Fruit fly (Drosophila melanogaster) whole organism, embryonic: ENCODE results near the gene cysu.

Experiments
- Ada2b ChIP-seq: fragments of 200-800 bp; sonication (Bioruptor generic); IDR thresholded peaks from 2 replicates; pipeline ENCODE4 v1.3.6; 2022; ENCODE audit warnings: missing biosample characterization, missing genetic modification characterization
- Antp ChIP-seq: fragments of 200-800 bp; sonication (Bioruptor generic); optimal IDR thresholded peaks from 3 replicates; lab custom pipeline; 2016; ENCODE audit warnings: missing biosample characterization, missing genetic modification characterization
- Atf3 ChIP-seq: fragments of 200-800 bp; sonication (Bioruptor generic); optimal IDR thresholded peaks from 3 replicates; lab custom pipeline; 2016; ENCODE audit warnings: missing biosample characterization, missing genetic modification characterization
- CG13775 ChIP-seq: fragments of 200-800 bp; sonication (Bioruptor generic); optimal IDR thresholded peaks from 3 replicates; lab custom pipeline; 2017; ENCODE audit warnings: missing biosample characterization, mild to moderate bottlenecking, missing genetic modification characterization
- CG16813 ChIP-seq: fragments of 200-800 bp; sonication (Bioruptor generic); IDR thresholded peaks from 3 replicates; pipeline ENCODE4 v1.3.6; 2022; ENCODE audit warnings: missing biosample characterization, missing genetic modification characterization; ENCODE audit not compliant: partially characterized antibody
- CG18476 ChIP-seq: fragments of 200-800 bp; sonication (Bioruptor generic); optimal IDR thresholded peaks from 2 replicates; lab custom pipeline; 2016; ENCODE audit warnings: missing biosample characterization, mild to moderate bottlenecking, missing genetic modification characterization
- CG18599 ChIP-seq: fragments of 200-800 bp; sonication (Bioruptor generic); optimal IDR thresholded peaks from 3 replicates; lab custom pipeline; 2017; ENCODE audit warnings: missing biosample characterization, missing genetic modification characterization, mild to moderate bottlenecking, moderate library complexity, missing genetic modification reagents
- CG2116 ChIP-seq: fragments of 200-800 bp; sonication (Bioruptor generic); optimal IDR thresholded peaks from 3 replicates; lab custom pipeline; 2018; ENCODE audit warnings: missing biosample characterization, mild to moderate bottlenecking, missing genetic modification characterization
- CG30020 ChIP-seq: fragments of 200-800 bp; optimal IDR thresholded peaks from 2 replicates; lab custom pipeline; 2019; ENCODE audit warnings: missing biosample characterization, mild to moderate bottlenecking, missing genetic modification characterization, moderate library complexity
- CG31365 ChIP-seq: fragments of 200-800 bp; sonication (Bioruptor generic); optimal IDR thresholded peaks from 2 replicates; lab custom pipeline; 2018; ENCODE audit warnings: missing biosample characterization, mild to moderate bottlenecking, missing genetic modification characterization
- CG3281 ChIP-seq: fragments of 200-800 bp; sonication (Bioruptor generic); optimal IDR thresholded peaks from 3 replicates; lab custom pipeline; 2017; ENCODE audit warnings: missing biosample characterization, mild to moderate bottlenecking, missing genetic modification characterization
- CG3838 ChIP-seq: fragments of 200-800 bp; sonication (Bioruptor generic); optimal IDR thresholded peaks from 3 replicates; lab custom pipeline; 2016; ENCODE audit warnings: missing biosample characterization, missing genetic modification characterization
- CG4282 ChIP-seq: fragments of 200-800 bp; sonication (Bioruptor generic); optimal IDR thresholded peaks from 2 replicates; lab custom pipeline; 2016; ENCODE audit warnings: missing biosample characterization, missing genetic modification characterization
- CG4328 ChIP-seq: fragments of 200-800 bp; sonication (Bioruptor generic); optimal IDR thresholded peaks from 3 replicates; lab custom pipeline; 2017; ENCODE audit warnings: missing biosample characterization, missing genetic modification reagents, missing genetic modification characterization
- CG5180 ChIP-seq: fragments of 200-800 bp; sonication (Bioruptor generic); optimal IDR thresholded peaks from 3 replicates; lab custom pipeline; 2017; ENCODE audit warnings: missing biosample characterization, missing genetic modification characterization, mild to moderate bottlenecking, moderate library complexity, missing genetic modification reagents
- CG6654 ChIP-seq: fragments of 200-800 bp; sonication (Bioruptor generic); optimal IDR thresholded peaks from 2 replicates; lab custom pipeline; 2017; ENCODE audit warnings: missing biosample characterization, mild to moderate bottlenecking, missing genetic modification characterization
- CG6791 ChIP-seq: fragments of 200-800 bp; sonication (Bioruptor generic); IDR thresholded peaks from 3 replicates; pipeline ENCODE4 v1.3.6; 2022; ENCODE audit warnings: missing biosample characterization, missing genetic modification characterization; ENCODE audit not compliant: partially characterized antibody
- CG7745 ChIP-seq: fragments of 200-800 bp; sonication (Bioruptor generic); optimal IDR thresholded peaks from 2 replicates; lab custom pipeline; 2018; ENCODE audit warnings: missing biosample characterization, mild to moderate bottlenecking, missing genetic modification characterization, moderate library complexity
- CG8388 ChIP-seq: fragments of 200-800 bp; sonication (Bioruptor generic); optimal IDR thresholded peaks from 2 replicates; lab custom pipeline; 2019; ENCODE audit warnings: missing biosample characterization, mild to moderate bottlenecking, missing genetic modification characterization, moderate library complexity
- CG9797 ChIP-seq: fragments of 200-800 bp; sonication (Bioruptor generic); optimal IDR thresholded peaks from 3 replicates; lab custom pipeline; 2018; ENCODE audit warnings: missing biosample characterization, mild to moderate bottlenecking, missing genetic modification characterization
- CoRest ChIP-seq: fragments of 200-800 bp; sonication (Bioruptor generic); optimal IDR thresholded peaks from 3 replicates; lab custom pipeline; 2018; ENCODE audit warnings: missing biosample characterization, mild to moderate bottlenecking, missing genetic modification characterization, moderate library complexity
- D ChIP-seq, 2 experiments: fragments of 200-800 bp in 1 of 2; fragments of >200 bp in 1 of 2; sonication (Bioruptor generic) in 1 of 2; optimal IDR thresholded peaks; 2 replicates in 1 of 2; 3 replicates in 1 of 2; lab custom pipeline; 2017; ENCODE audit warnings: mild to moderate bottlenecking in 1 of 2, missing biosample characterization in 1 of 2, missing genetic modification characterization in 1 of 2, missing genetic modification reagents in 1 of 2
- Dref ChIP-seq: fragments of 200-800 bp; sonication (Bioruptor generic); IDR thresholded peaks from 2 replicates; pipeline ENCODE4 v1.3.6; 2022; ENCODE audit warnings: missing biosample characterization, missing genetic modification characterization
- Fer1 ChIP-seq: fragments of 200-800 bp; sonication (Bioruptor generic); optimal IDR thresholded peaks from 2 replicates; lab custom pipeline; 2017; ENCODE audit warnings: missing biosample characterization, mild to moderate bottlenecking, missing genetic modification characterization
- Fer2 ChIP-seq: fragments of 200-800 bp; sonication (Bioruptor generic); optimal IDR thresholded peaks from 2 replicates; lab custom pipeline; 2018; ENCODE audit warnings: missing biosample characterization, mild to moderate bottlenecking, missing genetic modification characterization, moderate library complexity
- HLH3B ChIP-seq: fragments of 200-800 bp; sonication (Bioruptor generic); IDR thresholded peaks from 2 replicates; pipeline ENCODE4 v1.3.6; 2022; ENCODE audit warnings: missing biosample characterization, missing genetic modification characterization
- Hr39 ChIP-seq: fragments of >200 bp; optimal IDR thresholded peaks from 2 replicates; lab custom pipeline; 2017
- Hr51 ChIP-seq, 2 experiments: fragments of 200-800 bp; sonication (Bioruptor generic); optimal IDR thresholded peaks; 2 replicates in 1 of 2; 3 replicates in 1 of 2; lab custom pipeline; 2016 to 2018; ENCODE audit warnings: missing biosample characterization in 2 of 2, missing genetic modification characterization in 2 of 2, mild to moderate bottlenecking in 1 of 2, moderate library complexity in 1 of 2
- Max ChIP-seq: fragments of 200-800 bp; sonication (Bioruptor generic); optimal IDR thresholded peaks from 2 replicates; lab custom pipeline; 2016; ENCODE audit warnings: missing biosample characterization, mild to moderate bottlenecking, missing genetic modification characterization
- Mrtf ChIP-seq: fragments of 200-800 bp; sonication (Bioruptor generic); IDR thresholded peaks from 3 replicates; pipeline ENCODE4 v1.3.6; 2022; ENCODE audit warnings: missing biosample characterization, missing genetic modification characterization
- NC2β ChIP-seq: fragments of 200-800 bp; sonication (Bioruptor generic); optimal IDR thresholded peaks from 2 replicates; lab custom pipeline; 2016; ENCODE audit warnings: missing biosample characterization, missing genetic modification characterization
- Neu2 ChIP-seq: fragments of 200-800 bp; sonication (Bioruptor generic); optimal IDR thresholded peaks from 3 replicates; lab custom pipeline; 2016; ENCODE audit warnings: missing biosample characterization, missing genetic modification characterization, borderline replicate concordance
- Nf-YA ChIP-seq: fragments of 200-800 bp; sonication (Bioruptor generic); IDR thresholded peaks from 2 replicates; pipeline ENCODE4 v1.3.6; 2022; ENCODE audit warnings: missing biosample characterization, missing genetic modification characterization
- Nf-YB ChIP-seq: fragments of 200-800 bp; sonication (Bioruptor generic); optimal IDR thresholded peaks from 3 replicates; lab custom pipeline; 2019; ENCODE audit warnings: missing biosample characterization, mild to moderate bottlenecking, missing genetic modification characterization, moderate library complexity
- Scr ChIP-seq: fragments of 200-800 bp; sonication (Bioruptor generic); IDR thresholded peaks from 2 replicates; pipeline ENCODE4 v1.3.6; 2022; ENCODE audit warnings: missing biosample characterization, missing genetic modification characterization; ENCODE audit not compliant: partially characterized antibody
- amos ChIP-seq: fragments of 200-800 bp; sonication (Bioruptor generic); IDR thresholded peaks from 2 replicates; pipeline ENCODE4 v1.3.6; 2022; ENCODE audit warnings: missing biosample characterization, missing genetic modification characterization; ENCODE audit not compliant: partially characterized antibody
- az2 ChIP-seq: fragments of 200-800 bp; sonication (Bioruptor generic); optimal IDR thresholded peaks from 3 replicates; lab custom pipeline; 2016; ENCODE audit warnings: missing biosample characterization, missing genetic modification characterization
- cas ChIP-seq: fragments of 200-800 bp; sonication (Bioruptor generic); IDR thresholded peaks from 2 replicates; pipeline ENCODE4 v1.3.6; 2022; ENCODE audit warnings: missing biosample characterization, missing genetic modification characterization
- ci ChIP-seq: fragments of 200-800 bp; sonication (Bioruptor generic); IDR thresholded peaks from 3 replicates; pipeline ENCODE4 v1.3.6; 2022; ENCODE audit warnings: missing biosample characterization, missing genetic modification characterization
- emc ChIP-seq: fragments of 200-800 bp; sonication (Bioruptor generic); optimal IDR thresholded peaks from 2 replicates; lab custom pipeline; 2016; ENCODE audit warnings: missing biosample characterization, missing genetic modification characterization
- ewg ChIP-seq: fragments of 200-800 bp; sonication (Bioruptor generic); optimal IDR thresholded peaks from 3 replicates; lab custom pipeline; 2017; ENCODE audit warnings: mild to moderate bottlenecking, missing biosample characterization, missing genetic modification reagents, missing genetic modification characterization
- fd96Cb ChIP-seq: fragments of 200-800 bp; sonication (Bioruptor generic); optimal IDR thresholded peaks from 2 replicates; lab custom pipeline; 2018; ENCODE audit warnings: missing biosample characterization, mild to moderate bottlenecking, missing genetic modification characterization, moderate library complexity
- maf-S ChIP-seq: fragments of 200-800 bp; sonication (Bioruptor generic); optimal IDR thresholded peaks from 2 replicates; lab custom pipeline; 2016; ENCODE audit warnings: missing biosample characterization, missing genetic modification characterization
- pan ChIP-seq, 4 experiments: fragments of >200 bp in 3 of 4; fragments of 200-800 bp in 1 of 4; sonication (Bioruptor generic) in 1 of 4; optimal IDR thresholded peaks in 3 of 4; IDR thresholded peaks in 1 of 4; 2 replicates each; pipeline versions ENCODE4 v1.3.6 to Lab custom; 2017 to 2022; ENCODE audit warnings: missing biosample characterization in 2 of 4, missing genetic modification characterization in 2 of 4, mixed read lengths in 1 of 4
- pita ChIP-seq: fragments of 200-800 bp; sonication (Bioruptor generic); optimal IDR thresholded peaks from 2 replicates; lab custom pipeline; 2017; ENCODE audit warnings: missing biosample characterization, mild to moderate bottlenecking, missing genetic modification characterization
- rib ChIP-seq: fragments of 200-800 bp; sonication (Bioruptor generic); IDR thresholded peaks from 2 replicates; pipeline ENCODE4 v1.3.6; 2022; ENCODE audit warnings: missing biosample characterization, missing genetic modification characterization
- salm ChIP-seq: fragments of 200-800 bp; sonication (Bioruptor generic); optimal IDR thresholded peaks from 2 replicates; lab custom pipeline; 2018; ENCODE audit warnings: missing biosample characterization, mild to moderate bottlenecking, missing genetic modification characterization
- schlank ChIP-seq: fragments of 200-800 bp; sonication (Bioruptor generic); optimal IDR thresholded peaks from 2 replicates; lab custom pipeline; 2018; ENCODE audit warnings: missing biosample characterization, mild to moderate bottlenecking, missing genetic modification characterization
- zf30C ChIP-seq: fragments of 200-800 bp; sonication (Bioruptor generic); optimal IDR thresholded peaks from 3 replicates; lab custom pipeline; 2018; ENCODE audit warnings: missing biosample characterization, mild to moderate bottlenecking, missing genetic modification characterization

The cysu gene

DNA sequence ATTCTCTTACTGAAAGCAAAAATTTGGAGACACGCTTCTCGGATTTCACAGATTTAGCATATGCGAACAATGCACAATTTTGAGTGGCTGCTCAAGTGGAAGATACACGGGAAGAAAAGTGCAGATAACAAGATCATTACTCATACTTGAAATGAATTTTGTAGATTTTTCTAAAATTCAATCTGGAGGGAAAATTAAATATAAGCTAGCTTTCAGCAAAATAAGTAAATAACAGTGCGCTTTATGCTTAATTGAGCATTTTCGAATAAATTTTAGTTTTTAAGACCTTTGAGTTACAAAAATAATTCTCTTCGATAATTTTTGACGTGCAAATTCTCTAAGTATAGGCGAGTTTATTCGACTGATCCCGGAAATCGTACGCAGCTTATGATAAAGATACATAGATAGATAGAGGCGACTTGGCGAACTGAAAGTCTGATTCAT is 24.9 kb upstream of the cysu start (continued):
- TF ChIP-seq emc (GFP tag; lab: Kevin White, UChicago) (no peak), schlank (tag; lab: Kevin White, UChicago) (no peak), Ada2b (GFP tag; lab: Robert Waterston, UW) (peak; percentile 48), zf30C (peak; percentile 61), CG5180 (GFP tag; lab: Kevin White, UChicago) (peak; percentile 22), CG6654 (GFP tag; lab: Kevin White, UChicago) (no peak), CG31365 (no peak), CG7745 (tag; lab: Kevin White, UChicago) (no peak), CG16813 (GFP tag; lab: Robert Waterston, UW) (no peak), amos (no peak), Scr (GFP tag; lab: Robert Waterston, UW) (no peak), CG4282 (no peak), Fer2 (tag; lab: Kevin White, UChicago) (no peak), Atf3 (no peak), HLH3B (GFP tag; lab: Robert Waterston, UW) (no peak), Hr39 (no peak), salm (tag; lab: Kevin White, UChicago) (no peak), D (optimal IDR thresholded peaks at IDR 0.05; lab: Kevin White, UChicago) (no peak), D (GFP tag; optimal IDR thresholded peaks at IDR 0.05; lab: Kevin White, UChicago) (peak; percentile 67), Neu2 (GFP tag; lab: Kevin White, UChicago) (no peak), CG3838 (GFP tag; lab: Kevin White, UChicago) (no peak), Hr51 (GFP tag; optimal IDR thresholded peaks at IDR 0.05; lab: Kevin White, UChicago) (peak in 1 of 2 experiments; percentile 22), CG4328 (no peak), NC2β (GFP tag; lab: Kevin White, UChicago) (no peak), ci (GFP tag; lab: Robert Waterston, UW) (no peak), CG2116 (GFP tag; lab: Kevin White, UChicago) (no peak), cas (GFP tag; lab: Robert Waterston, UW) (no peak), CG6791 (GFP tag; lab: Robert Waterston, UW) (no peak), Max (GFP tag; lab: Kevin White, UChicago) (peak; percentile 17), az2 (no peak), Nf-YB (GFP tag; lab: Kevin White, UChicago) (no peak), pita (GFP tag; lab: Kevin White, UChicago) (no peak), Fer1 (peak; percentile 54), CG9797 (no peak), Dref (GFP tag; lab: Robert Waterston, UW) (no peak), CoRest (tag; lab: Kevin White, UChicago) (peak; percentile 3), Nf-YA (no peak), Antp (peak; percentile 12), CG8388 (GFP tag; lab: Kevin White, UChicago) (peak; percentile 40), CG18599 (GFP tag; lab: Kevin White, UChicago) (peak; percentile 60), ewg (GFP tag; lab: Kevin White, UChicago) (no peak), CG13775 (no peak), rib (GFP tag; lab: Robert Waterston, UW) (no peak), maf-S (GFP tag; lab: Kevin White, UChicago) (no peak), CG3281 (GFP tag; lab: Kevin White, UChicago) (peak; percentile 65), CG30020 (tag; lab: Kevin White, UChicago) (no peak), pan (optimal IDR thresholded peaks at IDR 0.05; lab: Kevin White, UChicago) (no peak), pan (GFP tag; optimal IDR thresholded peaks at IDR 0.05 in 1 of 2, IDR thresholded peaks at IDR 0.05 in 1 of 2) (peak in 1 of 2 experiments; percentile 63), CG18476 (no peak), Mrtf (GFP tag; lab: Robert Waterston, UW) (no peak), fd96Cb (tag; lab: Kevin White, UChicago) (peak; percentile 63)
